Worm (Caenorhabditis elegans): ENCODE results near the gene C10C5.7.

C10C5.7 gene

ce11 chrIV:9343102-9343599 is 41.8 kb upstream of the C10C5.7 start, which contains the start of gene pigc-1:
pigc-1 (minus strand) TSS chrIV:9343152.
- TF ChIP-seq dpff-1 (tag; optimal IDR thresholded peaks at IDR 0.05) (no peak), madf-6 (GFP tag; IDR thresholded peaks at IDR 0.05) (peak; percentile 24; the same call in 1 of the 2 replicates), nfya-2 (GFP tag; IDR thresholded peaks at IDR 0.05) (no peak), hsf-1 (GFP tag; IDR thresholded peaks at IDR 0.05) (no peak), Y56A3A.18 (GFP tag; IDR thresholded peaks at IDR 0.05) (0 out of 2 replicates have a peak, but pooled peaks have one; percentile 27), B0336.3 (GFP tag; IDR thresholded peaks at IDR 0.05) (0 out of 2 replicates have a peak, but pooled peaks have one; percentile 10), sea-2 (GFP tag; IDR thresholded peaks at IDR 0.05) (no peak), snpc-4 (GFP tag; optimal IDR thresholded peaks at IDR 0.05) (no peak), snpc-4 (tag; optimal IDR thresholded peaks at IDR 0.05) (peak in 1 of 4 experiments; percentile 30)

- TF ChIP-seq nhr-27 (tag; optimal IDR thresholded peaks at IDR 0.05), result no peak
- TF ChIP-seq lag-1 (GFP tag; IDR thresholded peaks at IDR 0.05), result no peak
- TF ChIP-seq tbx-9 (tag; optimal IDR thresholded peaks at IDR 0.05; ENCODE audit: borderline replicate concordance), result no peak
- TF ChIP-seq snpc-1.3 (tag; optimal IDR thresholded peaks at IDR 0.05; ENCODE audit: insufficient read depth), result no peak
- TF ChIP-seq aptf-3 (GFP tag; IDR thresholded peaks at IDR 0.05), result no peak
- TF ChIP-seq Y53F4B.3 (GFP tag; IDR thresholded peaks at IDR 0.05), result no peak
- no peak for TF ChIP-seq F39B2.1 (GFP tag; IDR thresholded peaks at IDR 0.05)
- TF ChIP-seq egl-44 (GFP tag; IDR thresholded peaks at IDR 0.05), result no peak
- no peak for TF ChIP-seq D2030.7 (GFP tag; IDR thresholded peaks at IDR 0.05)
- TF ChIP-seq ama-1 (optimal IDR thresholded peaks at IDR 0.05), result no peak
- no peak for TF ChIP-seq ama-1 (GFP tag; optimal IDR thresholded peaks at IDR 0.05)
- no peak for TF ChIP-seq xnd-1 (tag; optimal IDR thresholded peaks at IDR 0.05)
- no peak for TF ChIP-seq K11D2.4 (GFP tag; IDR thresholded peaks at IDR 0.05)
- TF ChIP-seq sdz-38 (tag; optimal IDR thresholded peaks at IDR 0.05), result no peak
- no peak for TF ChIP-seq athp-1 (tag; optimal IDR thresholded peaks at IDR 0.05)
- no peak for TF ChIP-seq hrde-1 (tag; optimal IDR thresholded peaks at IDR 0.05; ENCODE audit: borderline replicate concordance)
Measured at ce11 chrIV:9353728-9354127, 31.2 kb upstream of the C10C5.7 start.

- no peak for TF ChIP-seq repo-1 (tag; optimal IDR thresholded peaks at IDR 0.05)
- TF ChIP-seq somi-1 (GFP tag; optimal IDR thresholded peaks at IDR 0.05), result no peak
- 0 out of 2 replicates have a peak, but pooled peaks have one; percentile 25 for TF ChIP-seq hsf-1 (GFP tag; IDR thresholded peaks at IDR 0.05)
- TF ChIP-seq lsl-1 (GFP tag; optimal IDR thresholded peaks at IDR 0.05), result peak; percentile 28
- TF ChIP-seq snpc-3.4 (tag; optimal IDR thresholded peaks at IDR 0.05), result peak; percentile 11
Measured at ce11 chrIV:9366411-9366810, 18.5 kb upstream of the C10C5.7 start, which contains the start of gene pezo-1. pezo-1 (minus strand) TSS chrIV:9366511.

- TF ChIP-seq attf-5 (GFP tag; optimal IDR thresholded peaks at IDR 0.05), result peak; percentile 10
- no peak for TF ChIP-seq sdz-38 (tag; optimal IDR thresholded peaks at IDR 0.05)
- 0 out of 2 replicates have a peak, but pooled peaks have one; percentile 22 for TF ChIP-seq attf-6 (GFP tag; IDR thresholded peaks at IDR 0.05)
- TF ChIP-seq pha-4 (tag; optimal IDR thresholded peaks at IDR 0.05), result no peak
- no peak for TF ChIP-seq unc-62 (GFP tag; optimal IDR thresholded peaks at IDR 0.05)
- peak; percentile 70 for TF ChIP-seq snpc-3.4 (tag; optimal IDR thresholded peaks at IDR 0.05)
- peak; percentile 24 for TF ChIP-seq ceh-27 (GFP tag; optimal IDR thresholded peaks at IDR 0.05)
- TF ChIP-seq hmg-1.2 (GFP tag; IDR thresholded peaks at IDR 0.05), result peak; percentile 35; the same call in 1 of the 2 replicates
- peak; percentile 67 for TF ChIP-seq snpc-1.3 (tag; optimal IDR thresholded peaks at IDR 0.05; ENCODE audit: insufficient read depth)
- TF ChIP-seq ceh-91 (GFP tag; IDR thresholded peaks at IDR 0.05), result peak; percentile 76
- TF ChIP-seq sptf-2 (GFP tag; optimal IDR thresholded peaks at IDR 0.05), result no peak
- TF ChIP-seq ztf-25 (GFP tag; IDR thresholded peaks at IDR 0.05), result no peak
- no peak for TF ChIP-seq K11D2.4 (GFP tag; IDR thresholded peaks at IDR 0.05)
- TF ChIP-seq C17E4.6 (GFP tag; IDR thresholded peaks at IDR 0.05), result no peak
- peak; percentile 20; the same call in 1 of the 2 replicates for TF ChIP-seq B0019.2 (GFP tag; conservative IDR thresholded peaks at IDR 0.05)
- 0 out of 2 replicates have a peak, but pooled peaks have one; percentile 16 for TF ChIP-seq hsf-1 (GFP tag; IDR thresholded peaks at IDR 0.05)
- no peak for TF ChIP-seq cebp-2 (GFP tag; IDR thresholded peaks at IDR 0.05)
- no peak for TF ChIP-seq nhr-120 (GFP tag; IDR thresholded peaks at IDR 0.05)
- no peak for TF ChIP-seq hlh-26 (GFP tag; conservative IDR thresholded peaks at IDR 0.05)
Measured at ce11 chrIV:9367852-9368627, 16.9 kb upstream of the C10C5.7 start.
